Fruit fly (Drosophila melanogaster): ENCODE measurements around the gene CG10171.

- TF ChIP-seq CTCF (optimal IDR thresholded peaks at IDR 0.05) (no peak), CG8478 (optimal IDR thresholded peaks at IDR 0.05) (no peak)
Observed at dm6 chr3L:13433522-13433921, 45.8 kb upstream of the CG10171 start.

All from S2 (cell line).